Worm (Caenorhabditis elegans) whole organism, young adult: ENCODE measurements around the gene B0464.6.

ENCODE experiments used
- B0336.3 ChIP-seq: fragments of 200-800 bp; sonication (Bioruptor generic); IDR thresholded peaks from 2 replicates; pipeline ENCODE4 v1.3.6; 2022; ENCODE audit warnings: missing genetic modification characterization, missing compliant biosample characterization
- C06A6.2 ChIP-seq: fragments of 200-800 bp; sonication (Bioruptor generic); conservative IDR thresholded peaks from 2 replicates; pipeline ENCODE4 v1.3.6; 2022; ENCODE audit warnings: missing genetic modification characterization, missing compliant biosample characterization
- C17E4.6 ChIP-seq: fragments of 200-800 bp; sonication (Bioruptor generic); IDR thresholded peaks from 2 replicates; pipeline ENCODE4 v1.3.6; 2022; ENCODE audit warnings: missing genetic modification reagents, missing genetic modification characterization, missing compliant biosample characterization
- F10E7.11 ChIP-seq: sonication (generic microtip); optimal IDR thresholded peaks from 2 replicates; lab custom pipeline; 2017; ENCODE audit warnings: mild to moderate bottlenecking, missing genetic modification characterization, moderate library complexity, missing compliant biosample characterization
- F22D6.2 ChIP-seq: sonication (generic microtip); optimal IDR thresholded peaks from 2 replicates; lab custom pipeline; 2016; ENCODE audit warnings: mild to moderate bottlenecking, missing genetic modification characterization, missing compliant biosample characterization
- F23B12.7 ChIP-seq: sonication (generic microtip); optimal IDR thresholded peaks from 2 replicates; lab custom pipeline; 2017; ENCODE audit warnings: missing genetic modification characterization, mild to moderate bottlenecking, missing compliant biosample characterization, antibody characterized with exemption, moderate library complexity; ENCODE audit not compliant: insufficient read depth
- F33H1.4 ChIP-seq: fragments of 200-800 bp; sonication (Bioruptor generic); IDR thresholded peaks from 2 replicates; pipeline ENCODE4 v1.3.6; 2022; ENCODE audit warnings: missing genetic modification reagents, missing genetic modification characterization, missing compliant biosample characterization
- F37B4.10 ChIP-seq: fragments of 200-800 bp; sonication (Bioruptor generic); IDR thresholded peaks from 2 replicates; pipeline ENCODE4 v1.3.6; 2022; ENCODE audit warnings: missing genetic modification characterization, missing compliant biosample characterization
- F49E8.2 ChIP-seq: sonication (generic microtip); optimal IDR thresholded peaks from 3 replicates; lab custom pipeline; 2017; ENCODE audit warnings: missing genetic modification characterization, mild to moderate bottlenecking, missing compliant biosample characterization, antibody characterized with exemption, moderate library complexity; ENCODE audit not compliant: insufficient read depth
- F57C9.4 ChIP-seq: sonication (generic microtip); optimal IDR thresholded peaks from 2 replicates; lab custom pipeline; 2017; ENCODE audit warnings: mild to moderate bottlenecking, missing genetic modification characterization, missing compliant biosample characterization
- Y53F4B.3 ChIP-seq: fragments of 200-800 bp; sonication (Bioruptor generic); IDR thresholded peaks from 2 replicates; pipeline ENCODE4 v1.3.6; 2022; ENCODE audit warnings: missing genetic modification reagents, missing genetic modification characterization, missing compliant biosample characterization
- Y53G8AR.9 ChIP-seq: fragments of 200-800 bp; sonication (Bioruptor generic); conservative IDR thresholded peaks from 2 replicates; pipeline ENCODE4 v1.3.6; 2022; ENCODE audit warnings: missing genetic modification reagents, missing genetic modification characterization, missing compliant biosample characterization
- Y56A3A.18 ChIP-seq: fragments of 200-800 bp; sonication (Bioruptor generic); IDR thresholded peaks from 2 replicates; pipeline ENCODE4 v1.3.6; 2022; ENCODE audit warnings: missing genetic modification reagents, missing genetic modification characterization, missing compliant biosample characterization
- Y79H2A.3 ChIP-seq: fragments of 200-800 bp; sonication (Bioruptor generic); conservative IDR thresholded peaks from 2 replicates; pipeline ENCODE4 v1.3.6; 2022; ENCODE audit warnings: missing genetic modification reagents, missing genetic modification characterization, missing compliant biosample characterization
- akir-1 ChIP-seq: fragments of 200-800 bp; sonication (Bioruptor generic); optimal IDR thresholded peaks from 2 replicates; lab custom pipeline; 2018; ENCODE audit warnings: mild to moderate bottlenecking, missing genetic modification characterization, moderate library complexity, missing compliant biosample characterization
- ama-1 ChIP-seq, 3 experiments: fragments of 150-350 bp in 1 of 3; sonication (generic microtip) in 2 of 3; optimal IDR thresholded peaks; 2 replicates each; lab custom pipeline; 2014 to 2018; ENCODE audit warnings: missing biosample characterization in 2 of 3, missing genetic modification characterization in 2 of 3, missing genetic modification reagents in 2 of 3
- ccch-3 ChIP-seq: fragments of 200-800 bp; sonication (Bioruptor generic); optimal IDR thresholded peaks from 2 replicates; lab custom pipeline; 2018; ENCODE audit warnings: mild to moderate bottlenecking, missing genetic modification characterization, missing compliant biosample characterization
- ceh-27 ChIP-seq: fragments of 200-800 bp; sonication (Bioruptor generic); optimal IDR thresholded peaks from 2 replicates; lab custom pipeline; 2018; ENCODE audit warnings: mild to moderate bottlenecking, missing genetic modification characterization, moderate library complexity, missing compliant biosample characterization
- ceh-91 ChIP-seq: fragments of 200-800 bp; sonication (Bioruptor generic); IDR thresholded peaks from 2 replicates; pipeline ENCODE4 v1.3.6; 2022; ENCODE audit warnings: missing genetic modification reagents, missing genetic modification characterization, missing compliant biosample characterization
- chd-7 ChIP-seq: sonication (generic microtip); optimal IDR thresholded peaks from 2 replicates; lab custom pipeline; 2016; ENCODE audit warnings: mild to moderate bottlenecking, missing genetic modification characterization, moderate library complexity, missing compliant biosample characterization
- efl-1 ChIP-seq: fragments of 150-350 bp; optimal IDR thresholded peaks from 2 replicates; lab custom pipeline; 2014; ENCODE audit warnings: missing biosample characterization, missing genetic modification reagents, missing genetic modification characterization
- egl-18 ChIP-seq: fragments of 200-800 bp; sonication (Bioruptor generic); IDR thresholded peaks from 2 replicates; pipeline ENCODE4 v1.3.6; 2022; ENCODE audit warnings: missing genetic modification reagents, missing genetic modification characterization, missing compliant biosample characterization
- fkh-3 ChIP-seq: sonication (generic microtip); optimal IDR thresholded peaks from 2 replicates; lab custom pipeline; 2016; ENCODE audit warnings: mild to moderate bottlenecking, missing genetic modification characterization, missing compliant biosample characterization
- hlh-12 ChIP-seq: sonication (generic microtip); optimal IDR thresholded peaks from 2 replicates; lab custom pipeline; 2016; ENCODE audit warnings: missing genetic modification characterization, missing compliant biosample characterization
- hsf-1 ChIP-seq: fragments of 200-800 bp; sonication (Bioruptor generic); IDR thresholded peaks from 2 replicates; pipeline ENCODE4 v1.3.6; 2022; ENCODE audit warnings: missing genetic modification reagents, missing genetic modification characterization, missing compliant biosample characterization
- lag-1 ChIP-seq: fragments of 200-800 bp; sonication (Bioruptor generic); IDR thresholded peaks from 2 replicates; pipeline ENCODE4 v1.3.6; 2022; ENCODE audit warnings: missing genetic modification reagents, missing genetic modification characterization, missing compliant biosample characterization
- let-526 ChIP-seq: fragments of 200-800 bp; sonication (Bioruptor generic); IDR thresholded peaks from 2 replicates; pipeline ENCODE4 v1.3.6; 2022; ENCODE audit warnings: missing genetic modification reagents, missing genetic modification characterization, missing compliant biosample characterization
- lin-40 ChIP-seq: sonication (generic microtip); optimal IDR thresholded peaks from 2 replicates; lab custom pipeline; 2016; ENCODE audit warnings: missing genetic modification characterization, mild to moderate bottlenecking, missing compliant biosample characterization, missing genotype, missing genetic modification reagents
- lin-54 ChIP-seq: fragments of 200-800 bp; sonication (Bioruptor generic); optimal IDR thresholded peaks from 2 replicates; lab custom pipeline; 2018; ENCODE audit warnings: mild to moderate bottlenecking, missing genetic modification characterization, missing compliant biosample characterization
- madf-6 ChIP-seq: fragments of 200-800 bp; sonication (Bioruptor generic); IDR thresholded peaks from 2 replicates; pipeline ENCODE4 v1.3.6; 2022; ENCODE audit warnings: missing genetic modification reagents, missing genetic modification characterization, missing compliant biosample characterization
- mcd-1 ChIP-seq: fragments of 200-800 bp; sonication (Bioruptor generic); IDR thresholded peaks from 2 replicates; pipeline ENCODE4 v1.3.6; 2022; ENCODE audit warnings: missing genetic modification reagents, missing genetic modification characterization, missing compliant biosample characterization
- nfya-1 ChIP-seq: sonication (generic microtip); optimal IDR thresholded peaks from 2 replicates; lab custom pipeline; 2017; ENCODE audit warnings: antibody characterized with exemption, missing compliant biosample characterization, missing genetic modification characterization, borderline replicate concordance; ENCODE audit not compliant: insufficient read depth
- nfya-2 ChIP-seq: fragments of 200-800 bp; sonication (Bioruptor generic); IDR thresholded peaks from 2 replicates; pipeline ENCODE4 v1.3.6; 2022; ENCODE audit warnings: missing genetic modification reagents, missing genetic modification characterization, missing compliant biosample characterization
- nhr-27 ChIP-seq: fragments of 200-800 bp; sonication (Bioruptor generic); optimal IDR thresholded peaks from 2 replicates; lab custom pipeline; 2018; ENCODE audit warnings: mild to moderate bottlenecking, missing genetic modification characterization, moderate library complexity, missing compliant biosample characterization
- pha-4 ChIP-seq: fragments of 150-350 bp; sonication (generic microtip); optimal IDR thresholded peaks from 2 replicates; lab custom pipeline; 2014; ENCODE audit warnings: missing biosample characterization, missing genetic modification reagents, missing genetic modification characterization
- rcor-1 ChIP-seq: fragments of 200-800 bp; sonication (Bioruptor generic); IDR thresholded peaks from 2 replicates; pipeline ENCODE4 v1.3.6; 2022; ENCODE audit warnings: missing genetic modification reagents, missing genetic modification characterization, missing compliant biosample characterization
- rec-8 ChIP-seq, 2 experiments: sonication (generic microtip); optimal IDR thresholded peaks; 2 replicates each; lab custom pipeline; 2016; ENCODE audit warnings: mild to moderate bottlenecking in 2 of 2, missing genetic modification characterization in 2 of 2, missing genetic modification reagents in 2 of 2, missing genotype in 2 of 2, missing biosample characterization in 1 of 2, missing compliant biosample characterization in 1 of 2, moderate library complexity in 1 of 2
- sdz-38 ChIP-seq: sonication (generic microtip); optimal IDR thresholded peaks from 2 replicates; lab custom pipeline; 2016; ENCODE audit warnings: missing genotype, missing genetic modification characterization, missing compliant biosample characterization
- snpc-1.3 ChIP-seq: sonication (generic microtip); optimal IDR thresholded peaks from 2 replicates; lab custom pipeline; 2017; ENCODE audit warnings: missing genetic modification characterization, mild to moderate bottlenecking, missing compliant biosample characterization, antibody characterized with exemption, moderate library complexity, missing genotype, missing genetic modification reagents; ENCODE audit not compliant: insufficient read depth
- tbp1 ChIP-seq: fragments of 200-800 bp; sonication (Bioruptor generic); optimal IDR thresholded peaks from 2 replicates; lab custom pipeline; 2018; ENCODE audit warnings: mild to moderate bottlenecking, missing genetic modification characterization, missing compliant biosample characterization
- tbx-9 ChIP-seq: sonication (generic microtip); optimal IDR thresholded peaks from 2 replicates; lab custom pipeline; 2016; ENCODE audit warnings: borderline replicate concordance, missing genetic modification characterization, inconsistent platforms, missing compliant biosample characterization
- tlf-1 ChIP-seq: fragments of 200-800 bp; sonication (Bioruptor generic); optimal IDR thresholded peaks from 2 replicates; lab custom pipeline; 2018; ENCODE audit warnings: mild to moderate bottlenecking, missing genetic modification characterization, missing compliant biosample characterization
- xnd-1 ChIP-seq: sonication (generic microtip); optimal IDR thresholded peaks from 2 replicates; lab custom pipeline; 2016; ENCODE audit warnings: missing genotype, missing genetic modification reagents, missing genetic modification characterization, missing compliant biosample characterization
- zfh-2 ChIP-seq: fragments of 200-800 bp; sonication (Bioruptor generic); conservative IDR thresholded peaks from 2 replicates; pipeline ENCODE4 v1.3.6; 2022; ENCODE audit warnings: missing genetic modification reagents, missing genetic modification characterization, missing compliant biosample characterization
- ztf-22 ChIP-seq: fragments of 200-800 bp; sonication (Bioruptor generic); optimal IDR thresholded peaks from 2 replicates; lab custom pipeline; 2018; ENCODE audit warnings: mild to moderate bottlenecking, missing genetic modification characterization, moderate library complexity, missing compliant biosample characterization
- ztf-26 ChIP-seq: sonication (generic microtip); optimal IDR thresholded peaks from 2 replicates; lab custom pipeline; 2017; ENCODE audit warnings: missing genetic modification characterization, missing compliant biosample characterization
- ztf-6 ChIP-seq: fragments of 200-800 bp; sonication (Bioruptor generic); IDR thresholded peaks from 2 replicates; pipeline ENCODE4 v1.3.6; 2022; ENCODE audit warnings: missing genetic modification reagents, missing genetic modification characterization, missing compliant biosample characterization

B0464.6 gene

DNA sequence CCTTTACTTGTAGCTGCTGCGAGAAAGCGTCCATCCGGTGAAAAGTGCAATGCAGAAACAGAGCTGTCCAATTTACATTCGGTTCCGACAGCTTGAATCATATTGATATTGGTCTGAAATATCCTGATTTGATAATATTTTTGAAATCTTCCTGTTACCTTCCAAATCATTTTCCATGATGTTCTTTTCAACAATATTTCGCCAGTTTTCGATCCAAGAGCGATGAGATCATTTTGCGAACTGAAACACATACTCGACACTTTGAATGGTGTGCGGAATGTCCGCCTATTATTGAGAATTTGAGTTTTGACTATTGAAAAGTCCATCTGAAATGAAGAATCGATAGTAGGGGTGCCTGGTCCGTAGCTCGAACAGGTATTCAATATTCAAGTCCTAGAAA, 24.6 kb downstream of the B0464.6 start, which contains the start of gene emb-30 (continued):
- TF ChIP-seq F37B4.10 (GFP tag; lab: Robert Waterston, UW) (0 out of 2 replicates have a peak, but pooled peaks have one; percentile 56), rcor-1 (GFP tag; lab: Robert Waterston, UW) (no peak), F57C9.4 (tag; lab: Kevin White, UChicago) (no peak), lag-1 (GFP tag; lab: Robert Waterston, UW) (no peak), nhr-27 (no peak), Y79H2A.3 (no peak), ztf-26 (tag; lab: Kevin White, UChicago) (no peak), madf-6 (peak; percentile 35), lin-54 (peak; percentile 10), xnd-1 (tag; lab: Kevin White, UChicago) (no peak), chd-7 (tag; lab: Kevin White, UChicago) (peak; percentile 1), ceh-91 (GFP tag; lab: Robert Waterston, UW) (no peak), lin-40 (tag; lab: Kevin White, UChicago) (no peak), tlf-1 (GFP tag; lab: Kevin White, UChicago) (no peak), let-526 (GFP tag; lab: Robert Waterston, UW) (no peak), nfya-1 (tag; lab: Kevin White, UChicago) (no peak), mcd-1 (peak; percentile 17; the same call in 1 of the 2 replicates), akir-1 (no peak), tbx-9 (tag; lab: Kevin White, UChicago) (no peak), fkh-3 (tag; lab: Kevin White, UChicago) (no peak), rec-8 (tag; optimal IDR thresholded peaks at IDR 0.05; lab: Kevin White, UChicago) (no peak), ama-1 (optimal IDR thresholded peaks at IDR 0.05; lab: Kevin White, UChicago) (peak; percentile 46), ama-1 (GFP tag; optimal IDR thresholded peaks at IDR 0.05; lab: Kevin White, UChicago) (peak in 1 of 2 experiments; percentile 30), pha-4 (tag; lab: Kevin White, UChicago) (no peak), F49E8.2 (tag; lab: Kevin White, UChicago) (peak; percentile 19), hsf-1 (0 out of 2 replicates have a peak, but pooled peaks have one; percentile 33), sdz-38 (tag; lab: Kevin White, UChicago) (no peak), B0336.3 (GFP tag; lab: Robert Waterston, UW) (no peak), F33H1.4 (GFP tag; lab: Robert Waterston, UW) (0 out of 2 replicates have a peak, but pooled peaks have one; percentile 13), F10E7.11 (no peak), Y56A3A.18 (GFP tag; lab: Robert Waterston, UW) (peak; percentile 76; the same call in 1 of the 2 replicates), C17E4.6 (GFP tag; lab: Robert Waterston, UW) (no peak), snpc-1.3 (tag; lab: Kevin White, UChicago) (no peak), tbp1 (GFP tag; lab: Kevin White, UChicago) (no peak), F22D6.2 (tag; lab: Kevin White, UChicago) (no peak), nfya-2 (GFP tag; lab: Robert Waterston, UW) (no peak), zfh-2 (no peak), efl-1 (GFP tag; lab: Kevin White, UChicago) (no peak), F23B12.7 (tag; lab: Kevin White, UChicago) (no peak), C06A6.2 (GFP tag; lab: Robert Waterston, UW) (no peak), Y53F4B.3 (GFP tag; lab: Robert Waterston, UW) (no peak), hlh-12 (no peak), ccch-3 (GFP tag; lab: Kevin White, UChicago) (no peak), ceh-27 (no peak), ztf-22 (GFP tag; lab: Kevin White, UChicago) (no peak), Y53G8AR.9 (no peak), egl-18 (GFP tag; lab: Robert Waterston, UW) (no peak), ztf-6 (no peak)
